Fruit fly (Drosophila melanogaster): ENCODE data around the gene noc.

noc gene

dm6 chr2L:14537432-14538221 is 47.0 kb downstream of the noc start (continued):
- no peak for TF ChIP-seq CG12071 (GFP tag; optimal IDR thresholded peaks at IDR 0.05)
- no peak for TF ChIP-seq H15 (GFP tag; IDR thresholded peaks at IDR 0.05)
- no peak for TF ChIP-seq CG16779 (GFP tag; IDR thresholded peaks at IDR 0.05)
- TF ChIP-seq pfk (GFP tag; optimal IDR thresholded peaks at IDR 0.05) = no peak
- TF ChIP-seq Meics (GFP tag; optimal IDR thresholded peaks at IDR 0.05) = no peak
- no peak for TF ChIP-seq CG4820 (GFP tag; optimal IDR thresholded peaks at IDR 0.05)
- no peak for TF ChIP-seq zen (tag; optimal IDR thresholded peaks at IDR 0.05)
- TF ChIP-seq stc (GFP tag; IDR thresholded peaks at IDR 0.05) = no peak
- TF ChIP-seq bbx (GFP tag; IDR thresholded peaks at IDR 0.05; ENCODE audit: partially characterized antibody) = no peak
- TF ChIP-seq CG18619 (GFP tag; optimal IDR thresholded peaks at IDR 0.05) = no peak
- TF ChIP-seq CG31365 (tag; optimal IDR thresholded peaks at IDR 0.05) = no peak
- no peak for TF ChIP-seq NK7.1 (GFP tag; optimal IDR thresholded peaks at IDR 0.05)
- no peak for TF ChIP-seq CG7963 (GFP tag; IDR thresholded peaks at IDR 0.05; ENCODE audit: partially characterized antibody)
- TF ChIP-seq CG9817 (tag; optimal IDR thresholded peaks at IDR 0.05) = peak; percentile 12
- TF ChIP-seq CG30020 (tag; optimal IDR thresholded peaks at IDR 0.05) = peak; percentile 42
- no peak for TF ChIP-seq Neu2 (GFP tag; optimal IDR thresholded peaks at IDR 0.05; ENCODE audit: borderline replicate concordance)
- no peak for TF ChIP-seq Hey (tag; optimal IDR thresholded peaks at IDR 0.05)
- TF ChIP-seq sisA (GFP tag; IDR thresholded peaks at IDR 0.05) = peak; percentile 44; the same call in 1 of the 2 replicates
- peak; percentile 98 for TF ChIP-seq sd (tag; optimal IDR thresholded peaks at IDR 0.05)
- no peak for TF ChIP-seq MESR4 (GFP tag; optimal IDR thresholded peaks at IDR 0.05)
- no peak for TF ChIP-seq CG3838 (GFP tag; optimal IDR thresholded peaks at IDR 0.05)
- TF ChIP-seq Elba2 (GFP tag; optimal IDR thresholded peaks at IDR 0.05) = no peak
- TF ChIP-seq Mes4 (GFP tag; optimal IDR thresholded peaks at IDR 0.05) = no peak
- TF ChIP-seq CG13296 (GFP tag; optimal IDR thresholded peaks at IDR 0.05) = no peak
- TF ChIP-seq CG10321 (GFP tag; IDR thresholded peaks at IDR 0.05) = no peak
- no peak for TF ChIP-seq wor (GFP tag; IDR thresholded peaks at IDR 0.05)
- TF ChIP-seq CG3065 (GFP tag; optimal IDR thresholded peaks at IDR 0.05) = no peak
- no peak for TF ChIP-seq CG18476 (GFP tag; optimal IDR thresholded peaks at IDR 0.05)
- TF ChIP-seq maf-S (GFP tag; optimal IDR thresholded peaks at IDR 0.05) = no peak
- TF ChIP-seq D19A (tag; optimal IDR thresholded peaks at IDR 0.05) = peak; percentile 54
- peak; percentile 72 for TF ChIP-seq CG7839 (tag; optimal IDR thresholded peaks at IDR 0.05)
- TF ChIP-seq CG3281 (GFP tag; optimal IDR thresholded peaks at IDR 0.05) = no peak
- no peak for TF ChIP-seq CG18011 (GFP tag; optimal IDR thresholded peaks at IDR 0.05)
- TF ChIP-seq ems (GFP tag; optimal IDR thresholded peaks at IDR 0.05) = no peak
- no peak for TF ChIP-seq Rfx (GFP tag; IDR thresholded peaks at IDR 0.05)
- TF ChIP-seq CG9932 (GFP tag; IDR thresholded peaks at IDR 0.05) = no peak
- TF ChIP-seq mam (GFP tag; optimal IDR thresholded peaks at IDR 0.05) = no peak
- peak; percentile 53 for TF ChIP-seq CG12769 (tag; optimal IDR thresholded peaks at IDR 0.05)
- no peak for TF ChIP-seq da (GFP tag; optimal IDR thresholded peaks at IDR 0.05)
- no peak for TF ChIP-seq CG10274 (GFP tag; optimal IDR thresholded peaks at IDR 0.05)
- no peak for TF ChIP-seq CHES-1-like (GFP tag; optimal IDR thresholded peaks at IDR 0.05)
- no peak for TF ChIP-seq Dad (GFP tag; optimal IDR thresholded peaks at IDR 0.05)
- TF ChIP-seq CG16863 (GFP tag; optimal IDR thresholded peaks at IDR 0.05) = no peak
- no peak for TF ChIP-seq nom (GFP tag; optimal IDR thresholded peaks at IDR 0.05)
- peak; percentile 31 for TF ChIP-seq CG12659 (GFP tag; optimal IDR thresholded peaks at IDR 0.05)
- no peak for TF ChIP-seq Jarid2 (GFP tag; optimal IDR thresholded peaks at IDR 0.05)
- no peak for TF ChIP-seq CG17328 (GFP tag; IDR thresholded peaks at IDR 0.05)
- TF ChIP-seq gsb (GFP tag; IDR thresholded peaks at IDR 0.05) = no peak
- no peak for TF ChIP-seq Dref (GFP tag; IDR thresholded peaks at IDR 0.05)
- TF ChIP-seq kay (GFP tag; optimal IDR thresholded peaks at IDR 0.05) = no peak

Data from whole organism, embryonic.